Worm (Caenorhabditis elegans) whole organism, late embryonic: ENCODE measurements around the gene Y41C4A.21.

Source experiments
- C08G9.2 ChIP-seq: sonication (generic microtip); optimal IDR thresholded peaks from 2 replicates; lab custom pipeline; 2016; ENCODE audit warnings: mild to moderate bottlenecking, missing genetic modification characterization, moderate library complexity, missing compliant biosample characterization
- C38D4.7 ChIP-seq: fragments of 200-800 bp; sonication (Bioruptor generic); optimal IDR thresholded peaks from 2 replicates; lab custom pipeline; 2018; ENCODE audit warnings: mild to moderate bottlenecking, missing genetic modification characterization, moderate library complexity, missing compliant biosample characterization
- F13H6.1 ChIP-seq: sonication (generic microtip); optimal IDR thresholded peaks from 2 replicates; lab custom pipeline; 2016; ENCODE audit warnings: missing genetic modification characterization, missing compliant biosample characterization
- T23F11.4 ChIP-seq: fragments of 200-800 bp; sonication (Bioruptor generic); optimal IDR thresholded peaks from 2 replicates; lab custom pipeline; 2018; ENCODE audit warnings: mild to moderate bottlenecking, missing genetic modification characterization, missing compliant biosample characterization
- Y22D7AL.16 ChIP-seq: sonication (generic microtip); optimal IDR thresholded peaks from 2 replicates; lab custom pipeline; 2016; ENCODE audit warnings: missing genetic modification characterization, missing compliant biosample characterization
- ahr-1 ChIP-seq: sonication (generic microtip); optimal IDR thresholded peaks from 2 replicates; lab custom pipeline; 2016; ENCODE audit warnings: missing genetic modification characterization, missing compliant biosample characterization
- ama-1 ChIP-seq: fragments of 150-350 bp; optimal IDR thresholded peaks from 2 replicates; lab custom pipeline; 2014
- ceh-18 ChIP-seq: sonication (generic microtip); optimal IDR thresholded peaks from 2 replicates; lab custom pipeline; 2016; ENCODE audit warnings: missing genetic modification characterization, missing compliant biosample characterization
- ceh-31 ChIP-seq: sonication (generic microtip); optimal IDR thresholded peaks from 2 replicates; lab custom pipeline; 2016; ENCODE audit warnings: missing genetic modification characterization, missing compliant biosample characterization
- ceh-48 ChIP-seq: sonication (generic microtip); optimal IDR thresholded peaks from 2 replicates; lab custom pipeline; 2016; ENCODE audit warnings: missing genetic modification characterization, inconsistent platforms, missing compliant biosample characterization
- che-1 ChIP-seq: sonication (generic microtip); optimal IDR thresholded peaks from 2 replicates; lab custom pipeline; 2016; ENCODE audit warnings: mild to moderate bottlenecking, missing genetic modification characterization, missing compliant biosample characterization
- dve-1 ChIP-seq: sonication (generic microtip); optimal IDR thresholded peaks from 2 replicates; lab custom pipeline; 2017; ENCODE audit warnings: antibody characterized with exemption, mild to moderate bottlenecking, missing genetic modification characterization, missing compliant biosample characterization
- elt-4 ChIP-seq: sonication (generic microtip); optimal IDR thresholded peaks from 2 replicates; lab custom pipeline; 2016; ENCODE audit warnings: missing genetic modification characterization, missing compliant biosample characterization
- ets-4 ChIP-seq: sonication (generic microtip); optimal IDR thresholded peaks from 2 replicates; lab custom pipeline; 2016; ENCODE audit warnings: missing genetic modification characterization, missing compliant biosample characterization
- eyg-1 ChIP-seq: sonication (generic microtip); optimal IDR thresholded peaks from 2 replicates; lab custom pipeline; 2016; ENCODE audit warnings: missing genotype, missing genetic modification characterization, missing compliant biosample characterization
- fax-1 ChIP-seq: sonication (generic microtip); optimal IDR thresholded peaks from 2 replicates; lab custom pipeline; 2016; ENCODE audit warnings: missing genotype, missing genetic modification characterization, missing compliant biosample characterization
- fkh-10 ChIP-seq: fragments of 150-350 bp; optimal IDR thresholded peaks from 2 replicates; lab custom pipeline; 2014; ENCODE audit warnings: missing biosample characterization, missing genetic modification reagents, missing genetic modification characterization
- hlh-13 ChIP-seq: fragments of 200-800 bp; sonication (Bioruptor generic); optimal IDR thresholded peaks from 2 replicates; lab custom pipeline; 2018; ENCODE audit warnings: mild to moderate bottlenecking, missing genetic modification characterization, missing compliant biosample characterization
- hlh-6 ChIP-seq: sonication (generic microtip); optimal IDR thresholded peaks from 2 replicates; lab custom pipeline; 2016; ENCODE audit warnings: missing genotype, missing genetic modification characterization, missing compliant biosample characterization
- lin-11 ChIP-seq: fragments of 200-800 bp; sonication (Bioruptor generic); optimal IDR thresholded peaks from 2 replicates; lab custom pipeline; 2018; ENCODE audit warnings: mild to moderate bottlenecking, missing genetic modification characterization, missing compliant biosample characterization
- mec-3 ChIP-seq: sonication (generic microtip); optimal IDR thresholded peaks from 2 replicates; lab custom pipeline; 2016; ENCODE audit warnings: borderline replicate concordance, missing genetic modification characterization, missing compliant biosample characterization
- nfya-1 ChIP-seq: sonication (generic microtip); optimal IDR thresholded peaks from 2 replicates; lab custom pipeline; 2017; ENCODE audit warnings: missing genetic modification characterization, mild to moderate bottlenecking, missing compliant biosample characterization, antibody characterized with exemption, moderate library complexity
- odd-2 ChIP-seq: sonication (generic microtip); optimal IDR thresholded peaks from 2 replicates; lab custom pipeline; 2017; ENCODE audit warnings: antibody characterized with exemption, mild to moderate bottlenecking, missing genetic modification characterization, missing compliant biosample characterization
- pag-3 ChIP-seq: sonication (generic microtip); optimal IDR thresholded peaks from 2 replicates; lab custom pipeline; 2016; ENCODE audit warnings: missing compliant biosample characterization, missing genetic modification characterization, borderline replicate concordance
- pat-9 ChIP-seq: fragments of 200-800 bp; sonication (Bioruptor generic); optimal IDR thresholded peaks from 2 replicates; lab custom pipeline; 2018; ENCODE audit warnings: mild to moderate bottlenecking, missing genetic modification characterization, moderate library complexity, missing compliant biosample characterization
- pha-2 ChIP-seq: sonication (generic microtip); optimal IDR thresholded peaks from 2 replicates; lab custom pipeline; 2017; ENCODE audit warnings: mild to moderate bottlenecking, missing genetic modification characterization, missing compliant biosample characterization
- pha-4 ChIP-seq: fragments of 150-350 bp; optimal IDR thresholded peaks from 2 replicates; lab custom pipeline; 2018; ENCODE audit warnings: missing biosample characterization, missing genetic modification reagents, missing genetic modification characterization
- pros-1 ChIP-seq: fragments of 150-350 bp; optimal IDR thresholded peaks from 2 replicates; lab custom pipeline; 2014; ENCODE audit warnings: missing biosample characterization, missing genetic modification reagents, missing genetic modification characterization
- ref-2 ChIP-seq: sonication (generic microtip); optimal IDR thresholded peaks from 2 replicates; lab custom pipeline; 2016; ENCODE audit warnings: missing genetic modification characterization, missing compliant biosample characterization
- rnt-1 ChIP-seq: sonication (generic microtip); optimal IDR thresholded peaks from 2 replicates; lab custom pipeline; 2016; ENCODE audit warnings: missing genetic modification characterization, missing compliant biosample characterization
- sdc-2 ChIP-seq: sonication (generic microtip); optimal IDR thresholded peaks from 2 replicates; lab custom pipeline; 2016; ENCODE audit warnings: missing genotype, missing genetic modification characterization, missing compliant biosample characterization
- tbx-2 ChIP-seq: sonication (generic microtip); optimal IDR thresholded peaks from 2 replicates; lab custom pipeline; 2016; ENCODE audit warnings: missing genetic modification characterization, missing compliant biosample characterization
- ztf-16 ChIP-seq: sonication (generic microtip); optimal IDR thresholded peaks from 2 replicates; lab custom pipeline; 2017; ENCODE audit warnings: missing genetic modification characterization, missing compliant biosample characterization

Y41C4A.21 gene

ce11 chrIII:11704377-11704978 is 27.7 kb upstream of the Y41C4A.21 start:
- TF ChIP-seq tbx-2 (no peak), nfya-1 (tag; lab: Kevin White, UChicago) (no peak), sdc-2 (peak; percentile 11), che-1 (tag; lab: Kevin White, UChicago) (no peak), ets-4 (tag; lab: Kevin White, UChicago) (no peak), ama-1 (lab: Kevin White, UChicago) (no peak), elt-4 (tag; lab: Kevin White, UChicago) (peak; percentile 33)

DNA sequence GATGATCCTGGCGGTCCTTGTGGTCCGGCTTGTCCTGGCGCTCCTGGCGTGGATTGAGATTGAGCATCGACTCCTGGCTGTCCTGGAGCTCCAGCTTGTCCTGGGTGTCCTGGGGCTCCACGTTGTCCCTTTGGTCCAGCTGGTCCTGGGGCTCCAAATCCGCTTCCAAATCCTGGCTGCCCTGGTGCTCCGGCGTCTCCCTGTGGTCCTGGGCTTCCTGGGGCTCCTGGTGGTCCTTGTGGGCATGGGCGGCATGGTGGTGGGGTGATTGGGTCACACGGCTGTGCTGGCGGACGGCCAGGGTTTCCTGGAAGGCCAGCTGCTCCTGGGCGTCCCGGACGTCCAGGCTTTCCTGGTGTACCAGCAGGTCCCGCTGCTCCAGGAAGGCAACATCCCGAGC is 26.2 kb upstream of the Y41C4A.21 start:
- peak; percentile 21 for TF ChIP-seq mec-3
- peak; percentile 8 for TF ChIP-seq hlh-6 (tag; lab: Kevin White, UChicago)
- peak; percentile 6 for TF ChIP-seq ceh-31
- no peak for TF ChIP-seq odd-2 (tag; lab: Kevin White, UChicago)

ce11 chrIII:11706665-11707064 is 25.5 kb upstream of the Y41C4A.21 start, which contains the start of gene col-96:
Gene col-96, minus strand, starts transcription at chrIII:11706765.
- no peak for TF ChIP-seq lin-11 (tag; lab: Kevin White, UChicago)
- TF ChIP-seq pros-1 (tag; lab: Kevin White, UChicago): no peak
- no peak for TF ChIP-seq pat-9
- TF ChIP-seq ceh-48 (tag; lab: Kevin White, UChicago): no peak

DNA sequence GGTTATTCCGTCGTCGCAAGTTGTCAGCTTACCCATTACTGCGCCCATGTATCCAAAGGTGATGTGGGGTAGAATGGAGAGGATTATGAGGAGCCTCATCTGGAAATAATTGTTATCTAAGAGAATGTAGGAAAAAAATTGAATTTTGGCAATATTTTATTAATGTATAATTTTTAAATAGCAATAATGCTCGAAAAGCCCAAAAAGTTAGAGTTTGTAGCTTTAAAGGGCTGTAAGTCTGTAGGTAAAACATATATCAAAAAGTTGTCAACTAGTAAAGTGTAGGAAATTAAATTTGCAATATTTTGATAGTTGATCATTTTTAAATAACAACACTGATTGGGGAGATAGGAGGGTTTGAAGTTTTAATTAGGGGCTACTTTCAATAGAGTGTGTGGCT is 23.4 kb upstream of the Y41C4A.21 start, which contains the start of gene Y41C4A.8:
Gene Y41C4A.8, minus strand, starts transcription at position 101 of the 400 bp plus-strand sequence.
- TF ChIP-seq pag-3 (tag; lab: Kevin White, UChicago) (no peak), lin-11 (tag; lab: Kevin White, UChicago) (no peak), mec-3 (no peak), Y22D7AL.16 (no peak), pha-2 (tag; lab: Kevin White, UChicago) (no peak), ahr-1 (tag; lab: Kevin White, UChicago) (no peak), ztf-16 (no peak), sdc-2 (no peak), hlh-13 (GFP tag; lab: Kevin White, UChicago) (no peak), C38D4.7 (GFP tag; lab: Kevin White, UChicago) (no peak), T23F11.4 (GFP tag; lab: Kevin White, UChicago) (no peak), C08G9.2 (tag; lab: Kevin White, UChicago) (no peak), fax-1 (tag; lab: Kevin White, UChicago) (no peak)

- no peak for TF ChIP-seq eyg-1 (tag; lab: Kevin White, UChicago)
- no peak for TF ChIP-seq sdc-2
- TF ChIP-seq fkh-10 (GFP tag; lab: Kevin White, UChicago): no peak
- no peak for TF ChIP-seq pha-4 (tag; lab: Kevin White, UChicago)
Observed at ce11 chrIII:11718548-11718947, 13.6 kb upstream of the Y41C4A.21 start, which contains the start of gene Y41C4A.9. Gene Y41C4A.9, minus strand, starts transcription at chrIII:11718645.

DNA sequence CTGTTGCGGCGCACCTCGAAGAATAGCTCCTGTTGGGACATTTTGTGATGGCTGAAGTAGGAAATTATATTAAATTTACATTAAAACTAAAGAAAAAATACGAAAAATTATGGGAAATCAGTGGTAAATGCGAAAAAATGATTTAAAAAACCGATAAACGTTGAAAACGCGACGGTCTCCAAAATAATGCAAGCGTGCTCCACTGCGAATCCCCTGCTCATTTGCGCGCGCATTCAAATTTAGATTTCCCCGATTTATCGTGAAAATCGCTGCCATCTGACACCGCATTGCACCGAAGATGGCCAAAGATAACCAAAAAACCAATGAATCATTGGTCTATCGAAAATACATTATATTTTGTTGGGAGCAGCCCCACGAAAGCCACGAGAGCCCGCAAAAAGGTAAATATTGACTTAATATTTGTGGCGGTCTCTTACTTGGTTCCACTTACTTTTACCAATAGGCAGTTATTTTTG is 12.7 kb upstream of the Y41C4A.21 start, which contains the start of the genes elb-1 and Y41C4A.11:
Gene elb-1, minus strand, starts transcription at position 51 of the 476 bp plus-strand sequence.
Gene Y41C4A.11, plus strand, starts transcription at position 461 of the 476 bp plus-strand sequence.
- TF ChIP-seq ceh-18 (tag; lab: Kevin White, UChicago) (peak; percentile 27), dve-1 (tag; lab: Kevin White, UChicago) (no peak), rnt-1 (no peak), nfya-1 (tag; lab: Kevin White, UChicago) (peak; percentile 55), tbx-2 (peak; percentile 15), pros-1 (tag; lab: Kevin White, UChicago) (no peak), F13H6.1 (tag; lab: Kevin White, UChicago) (no peak), ceh-31 (peak; percentile 48), C08G9.2 (tag; lab: Kevin White, UChicago) (peak; percentile 6), ref-2 (tag; lab: Kevin White, UChicago) (peak; percentile 4)
